Fruit fly (Drosophila melanogaster): Measurements from ENCODE around the gene pyd3.

- TF ChIP-seq Dll (optimal IDR thresholded peaks at IDR 0.05) (no peak), pan (optimal IDR thresholded peaks at IDR 0.05) (no peak), EcR (GFP tag; optimal IDR thresholded peaks at IDR 0.05) (no peak), usp (GFP tag; optimal IDR thresholded peaks at IDR 0.05) (no peak), CG8478 (optimal IDR thresholded peaks at IDR 0.05) (no peak)
Measured at dm6 chr3R:7757822-7758221, 7.9 kb upstream of the pyd3 start, which contains the start of gene CG10919.
